Worm (Caenorhabditis elegans) whole organism, mixed stage, embryonic: ENCODE data around the gene F11A5.13.

Source experiments
- bed-3 ChIP-seq: fragments of 200-800 bp; sonication (Bioruptor generic); optimal IDR thresholded peaks from 3 replicates; lab custom pipeline; 2018; ENCODE audit warnings: mild to moderate bottlenecking, missing genetic modification characterization, moderate library complexity, missing compliant biosample characterization
- blmp-1 ChIP-seq: fragments of 150-350 bp; optimal IDR thresholded peaks from 2 replicates; lab custom pipeline; 2014; ENCODE audit warnings: missing biosample characterization, missing genetic modification characterization
- ceh-39 ChIP-seq: fragments of 150-350 bp; optimal IDR thresholded peaks from 2 replicates; lab custom pipeline; 2014; ENCODE audit warnings: missing biosample characterization, missing genetic modification characterization
- ceh-43 ChIP-seq: fragments of 200-800 bp; sonication (Bioruptor generic); optimal IDR thresholded peaks from 2 replicates; lab custom pipeline; 2018; ENCODE audit warnings: mild to moderate bottlenecking, missing genetic modification characterization, moderate library complexity, missing compliant biosample characterization
- ceh-83 ChIP-seq: fragments of 200-800 bp; sonication (Bioruptor generic); optimal IDR thresholded peaks from 2 replicates; lab custom pipeline; 2018; ENCODE audit warnings: mild to moderate bottlenecking, missing genetic modification characterization, missing compliant biosample characterization
- ces-1 ChIP-seq: fragments of 150-350 bp; optimal IDR thresholded peaks from 2 replicates; lab custom pipeline; 2014; ENCODE audit warnings: missing biosample characterization, missing genetic modification reagents, missing genetic modification characterization
- cnd-1 ChIP-seq: fragments of 200-800 bp; sonication (Bioruptor generic); optimal IDR thresholded peaks from 2 replicates; lab custom pipeline; 2018; ENCODE audit warnings: mild to moderate bottlenecking, missing genetic modification characterization, missing compliant biosample characterization
- drap-1 ChIP-seq: fragments of 200-800 bp; sonication (Bioruptor generic); optimal IDR thresholded peaks from 3 replicates; lab custom pipeline; 2018; ENCODE audit warnings: mild to moderate bottlenecking, missing genetic modification characterization, missing compliant biosample characterization
- elt-1 ChIP-seq: sonication (generic microtip); optimal IDR thresholded peaks from 2 replicates; lab custom pipeline; 2017; ENCODE audit warnings: missing genetic modification characterization, mild to moderate bottlenecking, missing compliant biosample characterization, antibody characterized with exemption, moderate library complexity, borderline replicate concordance; ENCODE audit not compliant: insufficient read depth
- elt-3 ChIP-seq: fragments of 150-350 bp; optimal IDR thresholded peaks from 2 replicates; lab custom pipeline; 2014; ENCODE audit warnings: missing biosample characterization, missing genetic modification characterization
- flh-1 ChIP-seq: fragments of 200-800 bp; sonication (Bioruptor generic); optimal IDR thresholded peaks from 2 replicates; lab custom pipeline; 2018; ENCODE audit warnings: mild to moderate bottlenecking, missing genetic modification characterization, moderate library complexity, missing compliant biosample characterization
- ham-2 ChIP-seq: fragments of 200-800 bp; sonication (Bioruptor generic); optimal IDR thresholded peaks from 2 replicates; lab custom pipeline; 2018; ENCODE audit warnings: mild to moderate bottlenecking, missing genetic modification characterization, missing compliant biosample characterization
- lin-13 ChIP-seq: fragments of 150-350 bp; optimal IDR thresholded peaks from 2 replicates; lab custom pipeline; 2014; ENCODE audit warnings: missing biosample characterization, missing genetic modification characterization
- lin-32 ChIP-seq: fragments of 200-800 bp; sonication (Bioruptor generic); optimal IDR thresholded peaks from 2 replicates; lab custom pipeline; 2018; ENCODE audit warnings: mild to moderate bottlenecking, missing genetic modification characterization, missing compliant biosample characterization
- mab-5 ChIP-seq: fragments of 150-350 bp; optimal IDR thresholded peaks from 2 replicates; lab custom pipeline; 2014; ENCODE audit warnings: missing biosample characterization, missing genetic modification characterization
- mep-1 ChIP-seq: fragments of 150-350 bp; optimal IDR thresholded peaks from 2 replicates; lab custom pipeline; 2017; ENCODE audit warnings: missing biosample characterization, missing genetic modification reagents, missing genetic modification characterization, inconsistent platforms
- mls-2 ChIP-seq: sonication (generic microtip); optimal IDR thresholded peaks from 2 replicates; lab custom pipeline; 2016; ENCODE audit warnings: mild to moderate bottlenecking, missing genetic modification characterization, moderate library complexity, missing compliant biosample characterization
- nhr-12 ChIP-seq: fragments of 150-350 bp; optimal IDR thresholded peaks from 2 replicates; lab custom pipeline; 2014; ENCODE audit warnings: missing biosample characterization, missing genetic modification characterization
- nhr-2 ChIP-seq: fragments of 150-350 bp; optimal IDR thresholded peaks from 2 replicates; lab custom pipeline; 2014; ENCODE audit warnings: missing biosample characterization, missing genetic modification characterization
- nhr-237 ChIP-seq: fragments of 150-350 bp; optimal IDR thresholded peaks from 2 replicates; lab custom pipeline; 2014; ENCODE audit warnings: missing biosample characterization, missing genetic modification characterization
- nhr-28 ChIP-seq: fragments of 150-350 bp; optimal IDR thresholded peaks from 2 replicates; lab custom pipeline; 2014; ENCODE audit warnings: missing biosample characterization, missing genetic modification characterization
- pha-4 ChIP-seq: fragments of 150-350 bp; optimal IDR thresholded peaks from 2 replicates; lab custom pipeline; 2018; ENCODE audit warnings: missing biosample characterization, missing genetic modification reagents, missing genetic modification characterization
- sem-2 ChIP-seq: fragments of 200-800 bp; sonication (Bioruptor generic); optimal IDR thresholded peaks from 2 replicates; lab custom pipeline; 2018; ENCODE audit warnings: mild to moderate bottlenecking, missing genetic modification characterization, missing compliant biosample characterization
- sptf-1 ChIP-seq: sonication (generic microtip); optimal IDR thresholded peaks from 2 replicates; lab custom pipeline; 2017; ENCODE audit warnings: mild to moderate bottlenecking, missing genetic modification characterization, moderate library complexity, missing compliant biosample characterization
- tbx-8 ChIP-seq: fragments of 200-800 bp; sonication (Bioruptor generic); optimal IDR thresholded peaks from 2 replicates; lab custom pipeline; 2018; ENCODE audit warnings: mild to moderate bottlenecking, missing genetic modification characterization, moderate library complexity, missing compliant biosample characterization
- unc-120 ChIP-seq: sonication (generic microtip); optimal IDR thresholded peaks from 2 replicates; lab custom pipeline; 2017; ENCODE audit warnings: missing genetic modification characterization, missing compliant biosample characterization; ENCODE audit not compliant: poor library complexity, severe bottlenecking
- unc-62 ChIP-seq: fragments of 150-350 bp; optimal IDR thresholded peaks from 2 replicates; lab custom pipeline; 2014; ENCODE audit warnings: missing biosample characterization, missing genetic modification reagents, missing genetic modification characterization
- zip-8 ChIP-seq: fragments of 150-350 bp; optimal IDR thresholded peaks from 2 replicates; lab custom pipeline; 2014; ENCODE audit warnings: missing biosample characterization, missing genetic modification characterization
- ztf-11 ChIP-seq: fragments of 150-350 bp; optimal IDR thresholded peaks from 2 replicates; lab custom pipeline; 2014; ENCODE audit warnings: missing biosample characterization, missing genetic modification characterization

Gene F11A5.13

DNA sequence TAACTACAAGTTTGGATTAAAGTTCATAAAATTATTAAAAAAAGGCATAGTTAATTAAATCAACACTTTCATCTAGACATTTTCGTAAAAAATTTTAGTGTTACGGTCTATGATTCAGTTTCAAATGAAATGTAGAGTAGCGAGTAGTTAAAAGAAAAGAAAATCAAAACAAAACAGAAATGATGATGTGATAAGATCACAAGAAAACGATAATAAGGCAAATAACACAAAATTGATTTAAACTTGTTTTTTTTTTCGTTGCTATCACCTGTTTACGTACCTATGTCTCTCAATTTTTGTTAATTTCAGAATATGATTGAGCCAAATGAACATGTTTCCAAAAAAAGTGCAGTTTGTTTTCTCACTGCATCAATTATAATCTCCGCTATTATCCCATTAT is 3.4 kb upstream of the F11A5.13 start, which contains the start of the genes F21H7.2 and F21H7.12:
TSS of gene F21H7.2 (minus strand) at position 101 of the 400 bp plus-strand sequence.
TSS of gene F21H7.12 (plus strand) at position 270 of the 400 bp plus-strand sequence.
- TF ChIP-seq mab-5 (tag; lab: Kevin White, UChicago) = no peak
- TF ChIP-seq lin-32 (GFP tag; lab: Kevin White, UChicago) = no peak
- TF ChIP-seq blmp-1 = no peak
- no peak for TF ChIP-seq ceh-39 (tag; lab: Kevin White, UChicago)
- TF ChIP-seq nhr-237 = no peak
- no peak for TF ChIP-seq pha-4 (tag; lab: Kevin White, UChicago)
- TF ChIP-seq sptf-1 (tag; lab: Kevin White, UChicago) = no peak
- no peak for TF ChIP-seq cnd-1 (tag; lab: Kevin White, UChicago)
- no peak for TF ChIP-seq nhr-12 (tag; lab: Kevin White, UChicago)
- no peak for TF ChIP-seq mep-1 (tag; lab: Kevin White, UChicago)
- TF ChIP-seq ztf-11 = no peak
- no peak for TF ChIP-seq ham-2 (GFP tag; lab: Kevin White, UChicago)
- TF ChIP-seq nhr-2 = no peak
- no peak for TF ChIP-seq ceh-43 (GFP tag; lab: Kevin White, UChicago)
- no peak for TF ChIP-seq unc-62
- no peak for TF ChIP-seq ces-1 (GFP tag; lab: Kevin White, UChicago)

- TF ChIP-seq ces-1 (GFP tag; lab: Kevin White, UChicago) (no peak), flh-1 (GFP tag; lab: Kevin White, UChicago) (no peak), zip-8 (tag; lab: Kevin White, UChicago) (peak; percentile 69), mls-2 (tag; lab: Kevin White, UChicago) (no peak), ceh-43 (GFP tag; lab: Kevin White, UChicago) (no peak)
Observed at ce11 chrV:16229439-16229838, 3.0 kb upstream of the F11A5.13 start.

- TF ChIP-seq ceh-39 (tag; lab: Kevin White, UChicago) (no peak), mab-5 (tag; lab: Kevin White, UChicago) (no peak), drap-1 (GFP tag; lab: Kevin White, UChicago) (no peak), elt-3 (tag; lab: Kevin White, UChicago) (no peak), bed-3 (no peak), unc-120 (tag; lab: Kevin White, UChicago) (no peak), nhr-237 (no peak), mls-2 (tag; lab: Kevin White, UChicago) (no peak), ceh-83 (no peak), unc-62 (no peak)
Observed at ce11 chrV:16225524-16226116, 861 bp downstream of the F11A5.13 start.

DNA sequence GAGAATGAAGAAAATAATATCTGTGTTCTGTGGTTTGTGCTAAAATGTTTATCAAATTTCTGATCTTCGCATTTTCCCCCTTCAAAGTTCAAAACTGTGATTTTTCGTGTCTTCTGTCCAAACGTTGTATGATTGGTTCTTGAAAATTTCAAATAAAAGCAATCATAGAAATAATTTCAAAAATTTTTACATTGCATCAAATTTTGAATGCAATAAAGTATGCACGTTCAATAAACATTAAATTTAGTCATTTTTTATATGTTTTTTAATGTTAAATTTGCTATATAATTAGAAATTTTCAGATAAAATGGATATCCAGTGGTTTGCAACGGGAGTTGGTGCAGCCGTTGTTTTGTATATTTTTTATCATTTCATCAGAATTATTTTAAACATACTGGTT is 2.5 kb downstream of the F11A5.13 start, which contains the start of gene stdh-2:
TSS of gene stdh-2 (plus strand) at position 301 of the 400 bp plus-strand sequence.
- no peak for TF ChIP-seq lin-32 (GFP tag; lab: Kevin White, UChicago)
- no peak for TF ChIP-seq ztf-11
- no peak for TF ChIP-seq nhr-237
- TF ChIP-seq, all 35 proteins: peak for 0

ce11 chrV:16220020-16220419 is 6.5 kb downstream of the F11A5.13 start:
- no peak for TF ChIP-seq nhr-28 (tag; lab: Kevin White, UChicago)
- no peak for TF ChIP-seq mab-5 (tag; lab: Kevin White, UChicago)
- TF ChIP-seq drap-1 (GFP tag; lab: Kevin White, UChicago) = no peak
- TF ChIP-seq unc-62 = no peak
- no peak for TF ChIP-seq nhr-2
- TF ChIP-seq lin-13 (tag; lab: Kevin White, UChicago) = no peak
- TF ChIP-seq mep-1 (tag; lab: Kevin White, UChicago) = no peak
- no peak for TF ChIP-seq ceh-83
- no peak for TF ChIP-seq ces-1 (GFP tag; lab: Kevin White, UChicago)
- TF ChIP-seq sptf-1 (tag; lab: Kevin White, UChicago) = no peak
- TF ChIP-seq unc-120 (tag; lab: Kevin White, UChicago) = no peak
- TF ChIP-seq elt-1 (tag; lab: Kevin White, UChicago) = no peak
- no peak for TF ChIP-seq sem-2 (GFP tag; lab: Kevin White, UChicago)
- TF ChIP-seq cnd-1 (tag; lab: Kevin White, UChicago) = no peak
- no peak for TF ChIP-seq zip-8 (tag; lab: Kevin White, UChicago)
- no peak for TF ChIP-seq ham-2 (GFP tag; lab: Kevin White, UChicago)
- TF ChIP-seq ztf-11 = no peak
- no peak for TF ChIP-seq tbx-8
- TF ChIP-seq, all 35 proteins: peak for 0
